Worm (Caenorhabditis elegans): ENCODE measurements around the gene F37C4.5.

The F37C4.5 gene

DNA sequence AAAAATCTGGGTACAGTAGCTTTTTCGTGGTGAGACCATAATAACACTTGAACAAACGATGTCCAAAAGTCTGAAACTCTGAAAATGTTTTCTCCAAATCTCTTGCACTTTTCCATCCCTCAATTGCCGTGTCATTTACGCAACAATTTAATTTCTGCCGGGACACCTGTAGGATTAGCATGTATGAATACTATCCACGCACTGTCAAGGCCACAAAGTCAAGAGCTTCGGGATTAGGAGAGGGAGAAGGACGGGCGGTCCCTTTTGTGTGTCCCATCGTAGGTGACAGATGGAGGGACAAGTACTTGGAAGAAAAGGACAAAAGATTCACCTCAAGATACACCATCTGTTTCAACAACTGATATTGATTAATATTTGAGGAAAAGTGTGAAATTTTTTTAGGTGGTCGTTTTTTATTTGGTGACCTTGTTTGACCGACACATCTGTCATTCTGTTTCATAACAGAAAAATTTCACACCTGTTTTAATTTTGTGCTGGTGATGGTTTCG, 30.5 kb downstream of the F37C4.5 start:
- TF ChIP-seq nhr-67 (tag; optimal IDR thresholded peaks at IDR 0.05) (no peak), nhr-43 (tag; optimal IDR thresholded peaks at IDR 0.05; ENCODE audit: poor library complexity, severe bottlenecking) (no peak), nhr-11 (tag; optimal IDR thresholded peaks at IDR 0.05) (no peak), hmg-11 (tag; optimal IDR thresholded peaks at IDR 0.05) (no peak), elt-3 (tag; optimal IDR thresholded peaks at IDR 0.05) (no peak), lsy-12 (tag; optimal IDR thresholded peaks at IDR 0.05) (no peak), skn-1 (tag; optimal IDR thresholded peaks at IDR 0.05) (no peak), nhr-77 (tag; optimal IDR thresholded peaks at IDR 0.05) (no peak)

DNA sequence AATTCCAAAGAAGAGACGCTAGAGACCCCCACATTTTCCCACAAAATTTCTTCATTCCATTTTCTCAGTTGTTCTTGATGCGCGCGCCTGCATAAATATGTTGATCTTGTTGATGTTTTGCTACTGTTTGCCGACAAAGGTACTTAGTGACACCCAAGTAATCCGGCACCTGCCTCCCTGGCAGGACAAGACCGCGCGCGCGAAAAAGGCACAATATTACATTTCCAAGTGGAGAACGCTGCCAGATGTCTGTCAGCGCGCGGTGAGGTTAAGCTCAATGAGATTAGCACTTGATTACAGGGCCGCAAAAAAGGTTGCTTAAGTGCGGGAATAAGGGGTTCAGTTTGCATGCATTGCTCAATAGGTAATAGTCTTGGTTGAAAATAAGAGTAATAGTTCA, 32.0 kb downstream of the F37C4.5 start:
- TF ChIP-seq snpc-4 (tag; optimal IDR thresholded peaks at IDR 0.05) (no peak), hmg-11 (tag; optimal IDR thresholded peaks at IDR 0.05) (no peak), aly-2 (tag; optimal IDR thresholded peaks at IDR 0.05) (no peak), nhr-12 (tag; optimal IDR thresholded peaks at IDR 0.05) (no peak)

ce11 chrIV:3840480-3840879, 33.1 kb downstream of the F37C4.5 start:
- TF ChIP-seq hmg-11 (tag; optimal IDR thresholded peaks at IDR 0.05) (no peak), nhr-23 (tag; optimal IDR thresholded peaks at IDR 0.05) (no peak), nhr-77 (tag; optimal IDR thresholded peaks at IDR 0.05) (no peak), nhr-25 (tag; optimal IDR thresholded peaks at IDR 0.05) (no peak), lin-15B (tag; optimal IDR thresholded peaks at IDR 0.05) (no peak), pqm-1 (tag; optimal IDR thresholded peaks at IDR 0.05) (no peak), ceh-82 (tag; optimal IDR thresholded peaks at IDR 0.05) (no peak), lsy-12 (tag; optimal IDR thresholded peaks at IDR 0.05) (no peak), ceh-16 (tag; optimal IDR thresholded peaks at IDR 0.05) (no peak), tbx-2 (tag; optimal IDR thresholded peaks at IDR 0.05) (no peak), ztf-4 (tag; optimal IDR thresholded peaks at IDR 0.05) (no peak), nhr-43 (tag; optimal IDR thresholded peaks at IDR 0.05; ENCODE audit: poor library complexity, severe bottlenecking) (no peak), sea-2 (GFP tag; optimal IDR thresholded peaks at IDR 0.05) (no peak), fkh-10 (GFP tag; optimal IDR thresholded peaks at IDR 0.05) (no peak)

DNA sequence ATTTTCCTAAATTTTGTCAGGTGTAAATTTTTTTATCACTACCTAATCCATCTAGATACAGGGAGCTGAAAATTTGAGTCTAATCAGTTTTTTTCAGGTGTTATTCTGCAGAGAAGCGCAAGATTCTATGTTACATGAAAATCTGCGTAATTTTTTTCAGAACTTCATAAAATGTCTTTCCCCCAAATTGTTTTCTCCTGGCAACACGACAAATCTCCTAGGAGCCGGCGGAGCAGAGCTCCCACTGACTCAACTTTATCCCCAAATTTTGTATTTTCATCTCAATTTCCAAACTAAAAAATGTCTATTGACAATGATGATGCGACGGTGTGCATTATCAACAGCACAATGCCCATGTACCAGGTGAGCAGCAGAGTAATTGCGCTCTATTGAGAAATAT, 34.2 kb downstream of the F37C4.5 start, which contains the start of gene F28F9.2:
TSS of gene F28F9.2 (plus strand) at position 301 of the 400 bp plus-strand sequence.
- TF ChIP-seq nhr-76 (tag; optimal IDR thresholded peaks at IDR 0.05), result no peak
- no peak for TF ChIP-seq skn-1 (tag; optimal IDR thresholded peaks at IDR 0.05)
- no peak for TF ChIP-seq ceh-82 (tag; optimal IDR thresholded peaks at IDR 0.05)
- no peak for TF ChIP-seq nhr-237 (tag; optimal IDR thresholded peaks at IDR 0.05)
- TF ChIP-seq hmg-11 (tag; optimal IDR thresholded peaks at IDR 0.05), result no peak
- TF ChIP-seq ceh-16 (tag; optimal IDR thresholded peaks at IDR 0.05), result no peak
- no peak for TF ChIP-seq fos-1 (tag; optimal IDR thresholded peaks at IDR 0.05)
- TF ChIP-seq ceh-9 (tag; optimal IDR thresholded peaks at IDR 0.05), result no peak
- no peak for TF ChIP-seq R02D3.7 (tag; optimal IDR thresholded peaks at IDR 0.05)
- no peak for TF ChIP-seq pqm-1 (tag; optimal IDR thresholded peaks at IDR 0.05)
- no peak for TF ChIP-seq nhr-67 (tag; optimal IDR thresholded peaks at IDR 0.05)
- TF ChIP-seq fkh-2 (tag; optimal IDR thresholded peaks at IDR 0.05), result no peak
- no peak for TF ChIP-seq nhr-43 (tag; optimal IDR thresholded peaks at IDR 0.05; ENCODE audit: poor library complexity, severe bottlenecking)
- no peak for TF ChIP-seq elt-3 (tag; optimal IDR thresholded peaks at IDR 0.05)
- TF ChIP-seq nfya-1 (tag; optimal IDR thresholded peaks at IDR 0.05; ENCODE audit: insufficient read depth), result no peak
- TF ChIP-seq snpc-4 (tag; optimal IDR thresholded peaks at IDR 0.05), result no peak

DNA sequence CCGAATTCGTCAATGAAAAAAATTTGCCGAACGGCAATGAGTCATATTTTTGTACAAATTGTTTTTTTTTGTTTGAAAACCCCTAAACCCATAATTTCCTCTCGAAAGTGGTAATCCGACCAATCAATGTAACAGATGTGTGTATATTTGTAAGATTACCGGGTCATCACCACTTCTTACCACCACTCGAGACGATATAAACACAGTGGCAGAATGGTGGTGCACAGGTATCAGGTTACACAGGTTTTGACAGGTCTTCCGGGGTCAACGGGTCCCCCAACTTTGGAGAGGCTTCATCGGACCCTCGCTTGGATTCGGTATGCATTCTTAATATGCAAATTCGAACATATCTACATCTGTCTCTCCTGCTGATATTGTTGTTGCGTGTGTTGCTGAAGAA, 34.9 kb downstream of the F37C4.5 start:
- TF ChIP-seq nhr-237 (tag; optimal IDR thresholded peaks at IDR 0.05), result no peak
- TF ChIP-seq zag-1 (tag; optimal IDR thresholded peaks at IDR 0.05), result no peak
- no peak for TF ChIP-seq pha-4 (tag; optimal IDR thresholded peaks at IDR 0.05)

- no peak for TF ChIP-seq pha-4 (tag; optimal IDR thresholded peaks at IDR 0.05)
- no peak for TF ChIP-seq nfya-1 (tag; optimal IDR thresholded peaks at IDR 0.05; ENCODE audit: insufficient read depth)
- no peak for TF ChIP-seq nhr-28 (tag; optimal IDR thresholded peaks at IDR 0.05)
- TF ChIP-seq fkh-2 (tag; optimal IDR thresholded peaks at IDR 0.05), result no peak
- TF ChIP-seq nhr-43 (tag; optimal IDR thresholded peaks at IDR 0.05; ENCODE audit: poor library complexity, severe bottlenecking), result no peak
- no peak for TF ChIP-seq mml-1 (tag; optimal IDR thresholded peaks at IDR 0.05)
- no peak for TF ChIP-seq eor-1 (tag; optimal IDR thresholded peaks at IDR 0.05)
- no peak for TF ChIP-seq ceh-9 (tag; optimal IDR thresholded peaks at IDR 0.05)
- TF ChIP-seq fkh-10 (GFP tag; optimal IDR thresholded peaks at IDR 0.05), result no peak
- TF ChIP-seq nhr-11 (tag; optimal IDR thresholded peaks at IDR 0.05), result no peak
- TF ChIP-seq ZK546.5 (tag; optimal IDR thresholded peaks at IDR 0.05), result no peak
- no peak for TF ChIP-seq egl-5 (tag; optimal IDR thresholded peaks at IDR 0.05)
- no peak for TF ChIP-seq nhr-67 (tag; optimal IDR thresholded peaks at IDR 0.05)
- no peak for TF ChIP-seq nhr-76 (tag; optimal IDR thresholded peaks at IDR 0.05)
- TF ChIP-seq unc-39 (tag; optimal IDR thresholded peaks at IDR 0.05), result no peak
- no peak for TF ChIP-seq nhr-237 (tag; optimal IDR thresholded peaks at IDR 0.05)
- TF ChIP-seq ztf-4 (tag; optimal IDR thresholded peaks at IDR 0.05), result no peak
- no peak for TF ChIP-seq unc-62 (GFP tag; optimal IDR thresholded peaks at IDR 0.05)
- TF ChIP-seq fos-1 (tag; optimal IDR thresholded peaks at IDR 0.05), result no peak
Observed at ce11 chrIV:3835065-3835464, 38.5 kb downstream of the F37C4.5 start, which contains the start of gene cal-3. cal-3 (minus strand) TSS chrIV:3835165.

Data from whole organism, L3 larva.